Worm (Caenorhabditis elegans): ENCODE data around the gene lag-2.

- TF ChIP-seq aly-1 (tag; optimal IDR thresholded peaks at IDR 0.05) = no peak
- no peak for TF ChIP-seq ama-1 (optimal IDR thresholded peaks at IDR 0.05)
Observed at ce11 chrV:3234887-3235286, 46.7 kb downstream of the lag-2 start, which contains the start of gene K08D9.6.
